Worm (Caenorhabditis elegans): ENCODE data around the gene acd-4.

Gene acd-4

DNA sequence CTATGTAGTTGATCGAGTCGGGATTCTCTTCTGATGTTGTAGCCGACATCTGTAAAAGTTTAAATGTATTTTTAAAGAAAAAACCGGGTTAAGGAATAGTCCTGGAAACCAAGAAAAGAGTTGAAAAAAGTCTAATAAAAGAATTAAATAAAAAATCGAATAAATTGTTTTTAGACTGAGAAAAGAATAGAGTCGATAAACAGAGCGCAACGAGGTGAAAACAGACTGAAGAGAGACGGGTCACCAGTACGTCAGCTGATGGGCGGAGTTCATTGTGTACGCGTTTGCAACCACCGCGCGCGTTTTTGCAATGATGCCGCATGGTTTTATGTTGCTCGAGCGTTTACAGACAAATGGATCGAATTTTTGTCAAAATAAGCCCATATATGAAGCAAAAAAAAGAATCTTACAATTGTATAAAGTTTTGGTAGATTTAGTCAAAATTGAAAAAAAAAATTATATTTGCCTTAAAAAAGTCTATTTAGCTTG, 6.7 kb upstream of the acd-4 start, which contains the start of gene atg-18 (continued):
- TF ChIP-seq zag-1 (tag; optimal IDR thresholded peaks at IDR 0.05) = no peak
- no peak for TF ChIP-seq Y55F3AM.14 (GFP tag; optimal IDR thresholded peaks at IDR 0.05)
- TF ChIP-seq gmeb-1 (tag; optimal IDR thresholded peaks at IDR 0.05) = peak; percentile 73
- no peak for TF ChIP-seq peb-1 (tag; optimal IDR thresholded peaks at IDR 0.05)
- no peak for TF ChIP-seq nhr-21 (tag; optimal IDR thresholded peaks at IDR 0.05)
- TF ChIP-seq mdl-1 (tag; optimal IDR thresholded peaks at IDR 0.05) = no peak
- no peak for TF ChIP-seq nhr-12 (tag; optimal IDR thresholded peaks at IDR 0.05)
- TF ChIP-seq nhr-23 (tag; optimal IDR thresholded peaks at IDR 0.05) = no peak
- peak in 1 of 2 experiments; percentile 76 for TF ChIP-seq lsy-2 (tag; optimal IDR thresholded peaks at IDR 0.05)
- peak; percentile 81 for TF ChIP-seq lin-11 (tag; optimal IDR thresholded peaks at IDR 0.05)
- no peak for TF ChIP-seq nhr-6 (tag; optimal IDR thresholded peaks at IDR 0.05)
- TF ChIP-seq sma-9 (GFP tag; optimal IDR thresholded peaks at IDR 0.05) = peak; percentile 56
- TF ChIP-seq sma-9 (tag; optimal IDR thresholded peaks at IDR 0.05) = no peak
- no peak for TF ChIP-seq ztf-11 (tag; optimal IDR thresholded peaks at IDR 0.05)
- TF ChIP-seq nhr-237 (tag; optimal IDR thresholded peaks at IDR 0.05) = no peak
- no peak for TF ChIP-seq dmd-4 (tag; optimal IDR thresholded peaks at IDR 0.05)
- TF ChIP-seq ceh-16 (tag; optimal IDR thresholded peaks at IDR 0.05) = no peak
- TF ChIP-seq unc-55 (GFP tag; optimal IDR thresholded peaks at IDR 0.05) = peak; percentile 77
- TF ChIP-seq elt-1 (tag; optimal IDR thresholded peaks at IDR 0.05) = no peak
- TF ChIP-seq unc-39 (tag; optimal IDR thresholded peaks at IDR 0.05) = no peak
- peak; percentile 64 for TF ChIP-seq fos-1 (tag; optimal IDR thresholded peaks at IDR 0.05)

DNA sequence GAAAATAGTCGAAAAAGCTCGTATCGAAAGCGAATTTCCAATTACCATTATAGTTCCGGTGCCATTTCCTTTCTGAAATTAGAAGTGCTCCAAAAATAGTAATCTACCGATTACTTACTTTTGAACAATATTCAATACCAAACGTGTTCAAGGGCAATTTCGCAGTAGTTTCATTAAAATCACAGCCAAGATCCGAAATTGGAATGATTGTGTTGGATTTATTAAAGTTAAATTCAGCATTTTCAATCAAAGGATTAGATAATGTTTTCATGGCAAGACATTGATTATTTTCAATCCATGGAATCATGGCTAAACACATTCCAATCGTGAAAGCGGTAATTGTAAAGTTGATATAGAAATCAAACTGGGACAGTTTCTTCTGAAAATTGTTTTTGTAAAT, 5.2 kb upstream of the acd-4 start:
- TF ChIP-seq elt-3 (tag; optimal IDR thresholded peaks at IDR 0.05) (no peak), Y55F3AM.14 (GFP tag; optimal IDR thresholded peaks at IDR 0.05) (no peak), unc-55 (GFP tag; optimal IDR thresholded peaks at IDR 0.05) (no peak), nhr-12 (tag; optimal IDR thresholded peaks at IDR 0.05) (no peak), mab-5 (tag; optimal IDR thresholded peaks at IDR 0.05) (no peak), unc-39 (tag; optimal IDR thresholded peaks at IDR 0.05) (no peak), peb-1 (tag; optimal IDR thresholded peaks at IDR 0.05) (no peak), nhr-21 (tag; optimal IDR thresholded peaks at IDR 0.05) (no peak)

DNA sequence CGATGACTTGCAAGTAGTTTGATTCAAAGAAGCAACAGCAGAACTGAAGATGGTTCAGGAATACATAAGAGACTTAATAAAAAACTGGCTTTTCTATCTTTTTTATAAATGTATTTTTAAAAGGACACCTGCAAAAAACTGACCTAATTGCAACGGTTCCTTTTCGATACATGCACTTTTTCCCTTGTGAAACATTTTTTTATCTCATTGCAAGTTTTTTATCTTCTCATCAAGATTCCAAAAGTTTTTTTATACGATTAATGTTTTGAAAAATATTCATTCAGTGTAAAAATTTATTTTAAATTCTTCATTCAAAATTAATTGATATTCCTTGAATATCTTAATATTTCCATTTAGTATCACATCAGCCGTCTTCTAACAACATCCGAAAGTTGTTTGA, 2.4 kb upstream of the acd-4 start, which contains the start of gene oac-29:
Gene oac-29, minus strand, starts transcription at position 101 of the 400 bp plus-strand sequence.
- no peak for TF ChIP-seq ztf-1 (GFP tag; conservative IDR thresholded peaks at IDR 0.05)
- TF ChIP-seq unc-62 (GFP tag; optimal IDR thresholded peaks at IDR 0.05) = no peak
- no peak for TF ChIP-seq lin-13 (GFP tag; optimal IDR thresholded peaks at IDR 0.05)
- TF ChIP-seq sma-9 (GFP tag; optimal IDR thresholded peaks at IDR 0.05) = no peak
- no peak for TF ChIP-seq sma-9 (tag; optimal IDR thresholded peaks at IDR 0.05)
- TF ChIP-seq nhr-6 (tag; optimal IDR thresholded peaks at IDR 0.05) = no peak
- no peak for TF ChIP-seq mbf-1 (tag; optimal IDR thresholded peaks at IDR 0.05)
- TF ChIP-seq nhr-11 (tag; optimal IDR thresholded peaks at IDR 0.05) = no peak
- TF ChIP-seq nhr-129 (tag; optimal IDR thresholded peaks at IDR 0.05) = no peak
- TF ChIP-seq nhr-21 (tag; optimal IDR thresholded peaks at IDR 0.05) = no peak
- TF ChIP-seq alr-1 (tag; optimal IDR thresholded peaks at IDR 0.05) = no peak

DNA sequence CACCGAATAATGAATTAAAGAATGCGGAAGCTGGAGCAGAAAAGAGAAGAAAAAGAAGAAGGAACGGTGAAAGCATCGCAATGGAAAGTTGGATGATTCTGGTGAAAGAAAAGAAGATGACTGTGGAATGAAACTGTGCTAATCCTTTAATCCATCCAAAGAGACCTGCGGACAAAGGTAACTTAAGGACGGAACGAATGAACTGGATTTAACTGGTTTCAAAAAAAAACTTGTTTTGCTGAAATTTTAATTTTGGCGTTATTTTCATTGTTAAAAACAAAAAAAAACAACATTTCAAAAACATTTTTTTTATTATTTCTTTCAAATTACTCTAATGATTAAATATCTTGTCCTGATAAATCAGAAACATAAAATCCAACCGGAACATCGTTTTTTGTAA, 1.1 kb upstream of the acd-4 start, which contains the start of gene grl-12:
Gene grl-12, minus strand, starts transcription at position 101 of the 400 bp plus-strand sequence.
- TF ChIP-seq sem-4 (tag; optimal IDR thresholded peaks at IDR 0.05) (no peak), crh-2 (tag; optimal IDR thresholded peaks at IDR 0.05) (no peak), F13H6.1 (tag; optimal IDR thresholded peaks at IDR 0.05) (no peak), C34F6.9 (tag; optimal IDR thresholded peaks at IDR 0.05) (no peak), alr-1 (tag; optimal IDR thresholded peaks at IDR 0.05) (no peak)

DNA sequence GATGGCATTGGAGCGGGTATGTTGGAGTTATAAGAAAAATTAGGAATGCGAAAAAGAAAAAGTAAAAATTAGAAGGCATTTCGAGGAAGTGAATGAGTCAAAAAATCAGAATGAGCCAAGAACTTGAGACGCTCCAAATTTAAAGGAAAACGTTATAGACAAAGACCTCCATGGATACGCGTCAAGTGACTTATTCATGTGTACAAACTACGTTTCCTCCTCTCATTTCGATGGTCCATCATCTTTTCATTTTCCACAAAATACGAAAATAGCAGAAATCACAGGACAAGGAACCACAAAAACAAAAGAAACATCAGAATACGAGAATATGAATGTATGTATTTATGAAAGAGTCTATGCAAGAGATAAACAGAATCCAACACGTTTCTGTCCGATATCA, 3.2 kb downstream of the acd-4 start, which contains the start of gene F28A12.3:
Gene F28A12.3, minus strand, starts transcription at position 101 of the 400 bp plus-strand sequence.
- no peak for TF ChIP-seq fos-1 (tag; optimal IDR thresholded peaks at IDR 0.05)
- no peak for TF ChIP-seq nhr-21 (tag; optimal IDR thresholded peaks at IDR 0.05)
- no peak for TF ChIP-seq sma-3 (GFP tag; optimal IDR thresholded peaks at IDR 0.05)
- TF ChIP-seq C34F6.9 (tag; optimal IDR thresholded peaks at IDR 0.05) = no peak
- no peak for TF ChIP-seq elt-1 (tag; optimal IDR thresholded peaks at IDR 0.05)
- TF ChIP-seq nhr-237 (tag; optimal IDR thresholded peaks at IDR 0.05) = no peak
